Worm (Caenorhabditis elegans): ENCODE measurements around the gene grl-30.

Gene grl-30

ce11 chrV:3583622-3584021, 27.5 kb downstream of the grl-30 start:
- TF ChIP-seq B0019.2 (GFP tag; conservative IDR thresholded peaks at IDR 0.05) (no peak), B0261.1 (tag; optimal IDR thresholded peaks at IDR 0.05) (no peak), lir-1 (GFP tag; conservative IDR thresholded peaks at IDR 0.05) (no peak), ztf-18 (tag; optimal IDR thresholded peaks at IDR 0.05) (no peak), ZK185.1 (tag; optimal IDR thresholded peaks at IDR 0.05; ENCODE audit: poor library complexity, severe bottlenecking) (no peak), Y56A3A.18 (GFP tag; IDR thresholded peaks at IDR 0.05) (no peak), mcd-1 (GFP tag; IDR thresholded peaks at IDR 0.05) (no peak), lag-1 (GFP tag; IDR thresholded peaks at IDR 0.05) (no peak), hlh-12 (tag; optimal IDR thresholded peaks at IDR 0.05) (no peak), Y53G8AR.9 (GFP tag; conservative IDR thresholded peaks at IDR 0.05) (no peak), Y95B8A.8 (GFP tag; IDR thresholded peaks at IDR 0.05) (no peak), lin-54 (GFP tag; optimal IDR thresholded peaks at IDR 0.05) (no peak), bed-2 (GFP tag; IDR thresholded peaks at IDR 0.05) (no peak), fkh-3 (tag; optimal IDR thresholded peaks at IDR 0.05) (no peak), lsy-27 (tag; optimal IDR thresholded peaks at IDR 0.05; ENCODE audit: borderline replicate concordance, insufficient read depth) (no peak)

ce11 chrV:3585011-3585410, 28.9 kb downstream of the grl-30 start:
- TF ChIP-seq ekl-4 (GFP tag; IDR thresholded peaks at IDR 0.05) (peak; percentile 79; the same call in 1 of the 2 replicates), rcor-1 (GFP tag; IDR thresholded peaks at IDR 0.05) (peak; percentile 68), Y79H2A.3 (GFP tag; conservative IDR thresholded peaks at IDR 0.05) (peak; percentile 68), lin-40 (tag; optimal IDR thresholded peaks at IDR 0.05) (no peak), nhr-27 (tag; optimal IDR thresholded peaks at IDR 0.05) (no peak), madf-10 (tag; optimal IDR thresholded peaks at IDR 0.05) (no peak), akir-1 (GFP tag; optimal IDR thresholded peaks at IDR 0.05) (no peak), xnd-1 (tag; optimal IDR thresholded peaks at IDR 0.05) (peak; percentile 48), F37B4.10 (GFP tag; IDR thresholded peaks at IDR 0.05) (no peak), B0261.1 (tag; optimal IDR thresholded peaks at IDR 0.05) (peak; percentile 19), K11D2.4 (GFP tag; IDR thresholded peaks at IDR 0.05) (no peak), ztf-25 (GFP tag; IDR thresholded peaks at IDR 0.05) (peak; percentile 35; the same call in 1 of the 2 replicates), pha-4 (tag; optimal IDR thresholded peaks at IDR 0.05) (no peak), lin-35 (GFP tag; optimal IDR thresholded peaks at IDR 0.05) (peak in 2 of 3 experiments; percentile 4 to 63), lin-54 (GFP tag; optimal IDR thresholded peaks at IDR 0.05) (peak; percentile 54), ztf-28 (GFP tag; IDR thresholded peaks at IDR 0.05) (no peak), cebp-1 (GFP tag; IDR thresholded peaks at IDR 0.05) (no peak), cebp-1 (tag; optimal IDR thresholded peaks at IDR 0.05) (peak; percentile 41), hmg-1.2 (GFP tag; IDR thresholded peaks at IDR 0.05) (no peak; the same call in 1 of the 2 replicates), ama-1 (optimal IDR thresholded peaks at IDR 0.05) (no peak), ama-1 (GFP tag; optimal IDR thresholded peaks at IDR 0.05) (peak; percentile 67 to 71), F55B11.4 (tag; optimal IDR thresholded peaks at IDR 0.05; ENCODE audit: borderline replicate concordance, insufficient read depth) (no peak), ceh-40 (GFP tag; IDR thresholded peaks at IDR 0.05) (no peak), repo-1 (tag; optimal IDR thresholded peaks at IDR 0.05) (no peak), ZK185.1 (tag; optimal IDR thresholded peaks at IDR 0.05; ENCODE audit: poor library complexity, severe bottlenecking) (no peak), dox-1 (GFP tag; IDR thresholded peaks at IDR 0.05) (no peak), F39B2.1 (GFP tag; IDR thresholded peaks at IDR 0.05) (0 out of 2 replicates have a peak, but pooled peaks have one; percentile 34), ceh-100 (GFP tag; IDR thresholded peaks at IDR 0.05) (peak; percentile 33; the same call in 1 of the 2 replicates), mxl-1 (tag; optimal IDR thresholded peaks at IDR 0.05) (peak; percentile 21), Y95B8A.8 (GFP tag; IDR thresholded peaks at IDR 0.05) (no peak), rpc-1 (optimal IDR thresholded peaks at IDR 0.05) (no peak), rpc-1 (tag; optimal IDR thresholded peaks at IDR 0.05) (peak; percentile 15), snpc-1.3 (tag; optimal IDR thresholded peaks at IDR 0.05; ENCODE audit: insufficient read depth) (peak; percentile 85), B0336.3 (GFP tag; IDR thresholded peaks at IDR 0.05) (peak; percentile 93), pbrm-1 (GFP tag; IDR thresholded peaks at IDR 0.05) (peak; percentile 51), ztf-22 (GFP tag; optimal IDR thresholded peaks at IDR 0.05) (no peak), hsf-1 (GFP tag; IDR thresholded peaks at IDR 0.05) (peak; percentile 73)
